Fruit fly (Drosophila melanogaster) Kc167 (cell line): Measurements from ENCODE around the gene egh.

Experiments used
- Myc ChIP-seq: fragments of >200 bp; optimal IDR thresholded peaks from 2 replicates; lab custom pipeline; 2017; ENCODE audit warnings: missing external identifiers
- Sin3A ChIP-seq: fragments of >200 bp; optimal IDR thresholded peaks from 2 replicates; lab custom pipeline; 2018; ENCODE audit warnings: missing external identifiers
- h ChIP-seq: fragments of >200 bp; optimal IDR thresholded peaks from 3 replicates; lab custom pipeline; 2018; ENCODE audit warnings: missing external identifiers
- insv ChIP-seq: fragments of >200 bp; optimal IDR thresholded peaks from 3 replicates; lab custom pipeline; 2018; ENCODE audit warnings: missing external identifiers
- psq ChIP-seq: fragments of >200 bp; optimal IDR thresholded peaks from 2 replicates; lab custom pipeline; 2017; ENCODE audit warnings: missing external identifiers
- ttk ChIP-seq: sonication (Bioruptor generic); optimal IDR thresholded peaks from 2 replicates; lab custom pipeline; 2017; ENCODE audit warnings: missing external identifiers

egh gene

DNA sequence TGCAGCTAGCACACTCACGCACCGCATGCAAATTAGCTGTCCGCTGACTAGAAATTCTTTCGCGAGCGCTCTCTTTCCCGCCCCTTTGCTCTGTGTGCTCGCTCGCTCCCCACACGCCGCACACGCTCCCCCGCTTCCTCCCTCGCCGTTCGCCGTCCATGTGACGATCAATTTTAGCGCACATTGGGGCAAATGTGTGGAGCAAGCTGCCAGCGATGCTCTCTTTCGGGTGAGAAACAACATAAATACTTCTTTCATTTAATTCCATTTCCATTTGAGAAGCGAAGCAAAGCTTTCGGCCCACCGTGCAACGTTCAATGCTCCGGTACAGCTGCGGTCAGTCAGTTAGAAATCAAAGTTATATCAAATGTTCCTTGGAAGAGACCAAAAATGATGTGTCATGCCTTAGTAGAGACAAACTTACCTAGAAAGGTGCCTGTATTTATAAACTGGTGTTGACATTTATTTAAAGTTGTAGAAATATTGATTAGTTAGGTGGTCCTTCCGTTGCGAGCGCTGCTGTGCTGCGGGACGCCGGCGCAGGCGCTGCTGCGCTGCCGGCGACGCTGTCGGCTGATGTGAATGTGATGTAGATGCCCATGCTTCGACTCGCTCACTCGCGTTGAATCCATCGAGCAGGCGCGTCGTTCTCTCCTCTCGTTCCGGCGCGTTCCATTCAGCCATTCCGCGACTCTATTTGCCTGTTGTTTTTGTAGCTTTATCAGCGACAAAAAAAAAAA is 57.9 kb downstream of the egh start:
- TF ChIP-seq ttk (lab: Kevin White, UChicago) (no peak), psq (lab: Kevin White, UChicago) (no peak), h (lab: Kevin White, UChicago) (no peak), insv (lab: Kevin White, UChicago) (no peak), Sin3A (no peak), Myc (lab: Kevin White, UChicago) (no peak)

DNA sequence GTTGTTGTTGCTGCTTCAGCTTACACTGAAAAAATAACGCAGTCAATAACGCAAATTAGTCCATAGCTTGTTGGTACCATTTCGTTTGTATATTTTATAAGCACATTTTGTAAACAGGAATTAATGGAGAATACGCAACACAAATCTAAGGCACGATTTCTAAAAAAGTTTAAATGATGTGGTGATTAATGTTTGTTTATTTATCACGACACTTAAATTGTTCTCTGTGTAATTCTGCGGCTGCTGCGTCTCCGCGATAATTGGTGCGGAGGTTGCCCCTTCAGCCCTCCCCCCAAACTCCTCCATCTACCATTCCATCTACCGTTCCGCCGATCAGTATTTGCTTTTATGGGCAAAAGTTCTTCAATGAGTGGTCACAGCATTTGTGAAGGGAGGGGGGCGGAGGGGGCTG is 59.2 kb downstream of the egh start:
- no peak for TF ChIP-seq Myc (lab: Kevin White, UChicago)
- TF ChIP-seq Sin3A, result no peak
- no peak for TF ChIP-seq ttk (lab: Kevin White, UChicago)

dm6 chrX:2647950-2648613 is 59.8 kb downstream of the egh start:
- TF ChIP-seq Myc (lab: Kevin White, UChicago), result no peak
